Fruit fly (Drosophila melanogaster): ENCODE measurements around the gene viaf.

viaf gene

DNA sequence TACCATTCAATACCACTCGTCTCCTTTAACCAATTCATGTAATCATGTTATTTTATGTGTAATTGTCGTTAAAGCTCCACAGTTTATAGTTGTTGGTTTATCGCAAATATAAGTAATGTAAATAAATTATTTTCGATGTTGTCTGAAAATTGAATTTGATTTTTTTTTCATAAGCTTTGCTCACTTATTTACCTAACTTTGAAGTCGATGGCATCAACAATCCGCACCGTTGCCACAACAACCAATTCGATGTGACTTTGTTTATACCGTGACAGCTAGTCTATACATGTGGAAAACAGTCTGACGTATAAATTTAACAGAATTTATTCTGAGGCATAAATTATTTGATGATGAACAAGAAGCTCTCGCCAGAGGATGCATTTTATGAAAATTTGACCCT lies 2.5 kb downstream of the viaf start, which contains the start of gene CG6931:
Gene CG6931 (plus strand): TSS at position 301 of the 400 bp plus-strand sequence.
- no peak for TF ChIP-seq br (GFP tag; optimal IDR thresholded peaks at IDR 0.05)
- TF ChIP-seq CG32264 (GFP tag; optimal IDR thresholded peaks at IDR 0.05), result no peak
- TF ChIP-seq lola (GFP tag; optimal IDR thresholded peaks at IDR 0.05), result no peak
- no peak for TF ChIP-seq Sp1 (GFP tag; optimal IDR thresholded peaks at IDR 0.05)
- no peak for TF ChIP-seq Hr78 (GFP tag; optimal IDR thresholded peaks at IDR 0.05)
- no peak for TF ChIP-seq fru (GFP tag; optimal IDR thresholded peaks at IDR 0.05)

DNA sequence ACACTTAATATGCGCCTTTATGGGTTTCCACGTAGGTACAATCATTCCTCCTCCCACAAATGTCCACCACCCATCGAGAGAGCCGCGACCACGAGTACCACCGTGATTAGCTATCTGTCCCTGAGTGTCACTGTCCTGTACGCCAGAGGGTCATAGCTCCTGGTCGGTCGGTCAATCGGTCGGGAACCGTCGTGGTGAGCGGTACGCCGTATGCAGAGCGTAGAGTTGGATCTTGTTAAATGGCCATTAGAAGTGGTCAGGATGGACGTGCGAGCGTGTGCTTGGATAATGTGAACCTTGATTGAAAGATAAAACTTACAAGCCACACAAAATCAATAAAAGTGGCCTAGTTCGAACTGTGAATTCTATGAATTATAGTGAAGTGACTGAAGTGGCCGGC lies 8.4 kb downstream of the viaf start, which contains the start of gene CG6938:
Gene CG6938 (plus strand): TSS at position 301 of the 400 bp plus-strand sequence.
- TF ChIP-seq Hr83 (GFP tag; optimal IDR thresholded peaks at IDR 0.05; ENCODE audit: poor library complexity, severe bottlenecking), result no peak
- no peak for TF ChIP-seq brk (GFP tag; optimal IDR thresholded peaks at IDR 0.05)
- no peak for TF ChIP-seq CrebA (GFP tag; optimal IDR thresholded peaks at IDR 0.05; ENCODE audit: borderline replicate concordance)
- no peak for TF ChIP-seq usp (GFP tag; optimal IDR thresholded peaks at IDR 0.05)
- no peak for TF ChIP-seq br (GFP tag; optimal IDR thresholded peaks at IDR 0.05)
- no peak for TF ChIP-seq dsf (GFP tag; optimal IDR thresholded peaks at IDR 0.05; ENCODE audit: borderline replicate concordance)
- TF ChIP-seq sage (GFP tag; optimal IDR thresholded peaks at IDR 0.05), result no peak
- no peak for TF ChIP-seq Myc (optimal IDR thresholded peaks at IDR 0.05)
- TF ChIP-seq CG32264 (GFP tag; optimal IDR thresholded peaks at IDR 0.05), result no peak
- no peak for TF ChIP-seq dl (GFP tag; optimal IDR thresholded peaks at IDR 0.05; ENCODE audit: insufficient read depth in 1 of 2, partially characterized antibody in 2 of 2)
- no peak for TF ChIP-seq foxo (GFP tag; optimal IDR thresholded peaks at IDR 0.05)
- no peak for TF ChIP-seq Abd-B (GFP tag; optimal IDR thresholded peaks at IDR 0.05)
- no peak for TF ChIP-seq Dif (GFP tag; optimal IDR thresholded peaks at IDR 0.05; ENCODE audit: partially characterized antibody)
- no peak for TF ChIP-seq Rel (GFP tag; optimal IDR thresholded peaks at IDR 0.05)
- TF ChIP-seq Rel (tag; optimal IDR thresholded peaks at IDR 0.05), result no peak
- no peak for TF ChIP-seq Dfd (GFP tag; optimal IDR thresholded peaks at IDR 0.05)
- no peak for TF ChIP-seq Sp1 (GFP tag; optimal IDR thresholded peaks at IDR 0.05)
- TF ChIP-seq GATAd (GFP tag; optimal IDR thresholded peaks at IDR 0.05), result no peak
- no peak for TF ChIP-seq CG9705 (GFP tag; optimal IDR thresholded peaks at IDR 0.05)
- TF ChIP-seq woc (GFP tag; optimal IDR thresholded peaks at IDR 0.05), result no peak

DNA sequence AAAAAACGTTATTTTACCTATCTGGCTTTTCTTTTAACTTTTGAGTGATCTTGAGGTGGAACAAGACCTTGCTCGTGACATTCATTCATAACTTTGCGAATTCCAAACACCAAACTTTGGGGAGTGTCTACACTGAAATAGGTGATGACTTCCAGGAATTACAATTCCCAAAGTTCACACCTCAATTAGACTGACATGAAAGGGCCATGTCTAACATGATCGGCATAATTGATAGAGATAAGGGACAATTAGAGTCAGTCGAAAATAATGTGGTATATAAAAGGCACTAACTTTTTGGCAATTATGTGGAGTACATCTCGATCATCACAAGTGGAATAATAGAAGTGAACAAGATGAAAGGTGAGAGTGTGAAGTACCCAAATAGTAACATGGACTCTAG lies 17.2 kb downstream of the viaf start, which contains the start of gene CG43896:
Gene CG43896 (plus strand): TSS at position 301 of the 400 bp plus-strand sequence.
- TF ChIP-seq tai (GFP tag; optimal IDR thresholded peaks at IDR 0.05), result no peak
- no peak for TF ChIP-seq CG9705 (GFP tag; optimal IDR thresholded peaks at IDR 0.05)
- no peak for TF ChIP-seq CrebA (GFP tag; optimal IDR thresholded peaks at IDR 0.05; ENCODE audit: borderline replicate concordance)
- no peak for TF ChIP-seq Hnf4 (GFP tag; optimal IDR thresholded peaks at IDR 0.05)
- TF ChIP-seq br (GFP tag; optimal IDR thresholded peaks at IDR 0.05), result no peak
- TF ChIP-seq OdsH (GFP tag; optimal IDR thresholded peaks at IDR 0.05), result no peak
- no peak for TF ChIP-seq GATAd (GFP tag; optimal IDR thresholded peaks at IDR 0.05)
- TF ChIP-seq dmrt93B (GFP tag; optimal IDR thresholded peaks at IDR 0.05), result no peak
- no peak for TF ChIP-seq N (GFP tag; optimal IDR thresholded peaks at IDR 0.05)
- TF ChIP-seq Jra (GFP tag; optimal IDR thresholded peaks at IDR 0.05), result no peak
- no peak for TF ChIP-seq Vsx2 (GFP tag; optimal IDR thresholded peaks at IDR 0.05; ENCODE audit: partially characterized antibody)
- TF ChIP-seq woc (GFP tag; optimal IDR thresholded peaks at IDR 0.05), result no peak
- no peak for TF ChIP-seq Hr78 (GFP tag; optimal IDR thresholded peaks at IDR 0.05)
- TF ChIP-seq ey (GFP tag; optimal IDR thresholded peaks at IDR 0.05), result no peak
- TF ChIP-seq psq (GFP tag; optimal IDR thresholded peaks at IDR 0.05), result no peak
- TF ChIP-seq foxo (GFP tag; optimal IDR thresholded peaks at IDR 0.05), result no peak
- no peak for TF ChIP-seq dsf (GFP tag; optimal IDR thresholded peaks at IDR 0.05; ENCODE audit: borderline replicate concordance)

DNA sequence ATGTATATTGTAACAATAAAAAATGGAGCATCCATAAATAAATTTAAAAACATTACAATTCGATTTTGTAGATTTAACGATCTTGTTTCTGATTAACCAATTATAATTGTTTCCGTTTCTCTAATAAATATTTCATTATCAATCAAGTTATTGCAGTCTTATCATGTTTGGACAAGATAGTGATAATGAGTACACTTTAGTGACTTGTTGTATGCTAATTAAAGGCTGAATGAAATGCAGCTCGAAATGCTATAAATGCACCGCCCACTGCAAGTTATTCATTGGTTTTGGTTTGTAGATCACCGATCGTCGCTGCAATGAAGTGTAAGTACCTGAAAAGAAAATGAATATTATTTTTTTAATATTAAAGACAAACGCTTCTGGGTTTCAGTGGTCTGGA lies 18.4 kb downstream of the viaf start, which contains the start of gene CG14125:
Gene CG14125 (plus strand): TSS at position 301 of the 400 bp plus-strand sequence.
- TF ChIP-seq Dif (GFP tag; optimal IDR thresholded peaks at IDR 0.05; ENCODE audit: partially characterized antibody), result no peak
- TF ChIP-seq GATAd (GFP tag; optimal IDR thresholded peaks at IDR 0.05), result no peak
- no peak for TF ChIP-seq dmrt93B (GFP tag; optimal IDR thresholded peaks at IDR 0.05)

DNA sequence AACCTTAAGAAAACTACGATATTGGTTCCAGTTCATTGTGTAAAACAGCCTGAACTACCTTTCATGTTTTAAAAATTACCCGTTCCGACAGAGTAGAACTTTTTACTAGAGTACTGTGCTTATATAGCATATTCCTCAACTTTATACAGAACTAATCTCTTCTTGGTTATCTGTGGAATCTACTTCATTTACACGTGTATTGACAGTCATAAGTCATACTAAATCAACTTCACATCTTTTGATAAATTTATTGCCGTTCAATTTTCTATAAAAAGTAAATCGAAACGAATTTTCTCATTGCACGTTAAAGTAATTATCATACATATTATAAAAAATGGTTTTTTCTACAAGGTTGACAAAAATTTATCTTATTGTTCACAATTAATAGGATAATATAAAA lies 19.3 kb downstream of the viaf start, which contains the start of gene CG42397:
Gene CG42397 (minus strand): TSS at position 101 of the 400 bp plus-strand sequence.
- TF ChIP-seq CG32264 (GFP tag; optimal IDR thresholded peaks at IDR 0.05) (no peak), HLH106 (tag; optimal IDR thresholded peaks at IDR 0.05) (no peak), br (GFP tag; optimal IDR thresholded peaks at IDR 0.05) (no peak), Mio (GFP tag; optimal IDR thresholded peaks at IDR 0.05) (no peak), Abd-B (GFP tag; optimal IDR thresholded peaks at IDR 0.05) (no peak), dl (GFP tag; optimal IDR thresholded peaks at IDR 0.05; ENCODE audit: insufficient read depth in 1 of 2, partially characterized antibody in 2 of 2) (no peak), jim (GFP tag; optimal IDR thresholded peaks at IDR 0.05) (no peak), sv (GFP tag; optimal IDR thresholded peaks at IDR 0.05) (no peak), CrebA (GFP tag; optimal IDR thresholded peaks at IDR 0.05; ENCODE audit: borderline replicate concordance) (no peak), Hr78 (GFP tag; optimal IDR thresholded peaks at IDR 0.05) (no peak), tai (GFP tag; optimal IDR thresholded peaks at IDR 0.05) (no peak), Dif (GFP tag; optimal IDR thresholded peaks at IDR 0.05; ENCODE audit: partially characterized antibody) (no peak)

Measured in whole organism, wandering third instar larva.